Worm (Caenorhabditis elegans): ENCODE data around the gene fic-1.
A peak's percentile ranks its signal among the peaks of the same experiment; 100 is the strongest.

The fic-1 gene

ce11 chrIV:10957583-10958229 lies 20.5 kb downstream of the fic-1 start, which contains the start of gene Y69E1A.5:
Gene Y69E1A.5 (minus strand): TSS chrIV:10957655.
- no peak for TF ChIP-seq ceh-43 (GFP tag; optimal IDR thresholded peaks at IDR 0.05)
- no peak for TF ChIP-seq M03D4.4 (tag; optimal IDR thresholded peaks at IDR 0.05)
- no peak for TF ChIP-seq ztf-11 (tag; optimal IDR thresholded peaks at IDR 0.05)
- no peak for TF ChIP-seq flh-1 (GFP tag; optimal IDR thresholded peaks at IDR 0.05)
- no peak for TF ChIP-seq sptf-1 (tag; optimal IDR thresholded peaks at IDR 0.05)
- TF ChIP-seq hlh-1 (tag; optimal IDR thresholded peaks at IDR 0.05), result peak; percentile 82
- no peak for TF ChIP-seq lin-32 (GFP tag; optimal IDR thresholded peaks at IDR 0.05)
- no peak for TF ChIP-seq elt-3 (tag; optimal IDR thresholded peaks at IDR 0.05)
- TF ChIP-seq unc-62 (GFP tag; optimal IDR thresholded peaks at IDR 0.05), result peak; percentile 40
- no peak for TF ChIP-seq ham-2 (GFP tag; optimal IDR thresholded peaks at IDR 0.05)
- no peak for TF ChIP-seq nhr-12 (tag; optimal IDR thresholded peaks at IDR 0.05)
- no peak for TF ChIP-seq ces-1 (GFP tag; optimal IDR thresholded peaks at IDR 0.05)
- no peak for TF ChIP-seq zip-8 (tag; optimal IDR thresholded peaks at IDR 0.05)
- TF ChIP-seq mab-5 (tag; optimal IDR thresholded peaks at IDR 0.05), result peak; percentile 31
- TF ChIP-seq tbx-8 (GFP tag; optimal IDR thresholded peaks at IDR 0.05), result no peak
- TF ChIP-seq mls-2 (tag; optimal IDR thresholded peaks at IDR 0.05), result no peak
- TF ChIP-seq lin-13 (tag; optimal IDR thresholded peaks at IDR 0.05), result no peak
- TF ChIP-seq nhr-237 (tag; optimal IDR thresholded peaks at IDR 0.05), result no peak

- peak; percentile 82 for TF ChIP-seq hlh-1 (tag; optimal IDR thresholded peaks at IDR 0.05)
- peak; percentile 21 for TF ChIP-seq unc-120 (tag; optimal IDR thresholded peaks at IDR 0.05; ENCODE audit: poor library complexity, severe bottlenecking)
- no peak for TF ChIP-seq lin-13 (tag; optimal IDR thresholded peaks at IDR 0.05)
These were observed 21.0 kb downstream of the fic-1 start, which contains the start of gene sri-19 for ce11 chrIV:10958230-10958588. Gene sri-19 (plus strand): TSS chrIV:10958372.

- no peak for TF ChIP-seq lin-13 (tag; optimal IDR thresholded peaks at IDR 0.05)
- TF ChIP-seq zip-8 (tag; optimal IDR thresholded peaks at IDR 0.05), result no peak
- TF ChIP-seq sptf-1 (tag; optimal IDR thresholded peaks at IDR 0.05), result no peak
- no peak for TF ChIP-seq lsy-2 (tag; optimal IDR thresholded peaks at IDR 0.05)
- TF ChIP-seq ces-1 (GFP tag; optimal IDR thresholded peaks at IDR 0.05), result no peak
- no peak for TF ChIP-seq snpc-4 (tag; optimal IDR thresholded peaks at IDR 0.05)
- no peak for TF ChIP-seq hlh-1 (tag; optimal IDR thresholded peaks at IDR 0.05)
- TF ChIP-seq elt-1 (tag; optimal IDR thresholded peaks at IDR 0.05; ENCODE audit: borderline replicate concordance, insufficient read depth), result no peak
- no peak for TF ChIP-seq tbx-8 (GFP tag; optimal IDR thresholded peaks at IDR 0.05)
- TF ChIP-seq cnd-1 (tag; optimal IDR thresholded peaks at IDR 0.05), result no peak
- TF ChIP-seq unc-120 (tag; optimal IDR thresholded peaks at IDR 0.05; ENCODE audit: poor library complexity, severe bottlenecking), result no peak
- TF ChIP-seq mep-1 (tag; optimal IDR thresholded peaks at IDR 0.05), result no peak
- TF ChIP-seq nhr-28 (tag; optimal IDR thresholded peaks at IDR 0.05), result no peak
- no peak for TF ChIP-seq ceh-43 (GFP tag; optimal IDR thresholded peaks at IDR 0.05)
- no peak for TF ChIP-seq nhr-237 (tag; optimal IDR thresholded peaks at IDR 0.05)
- no peak for TF ChIP-seq ceh-39 (tag; optimal IDR thresholded peaks at IDR 0.05)
- TF ChIP-seq flh-1 (GFP tag; optimal IDR thresholded peaks at IDR 0.05), result no peak
- no peak for TF ChIP-seq lin-32 (GFP tag; optimal IDR thresholded peaks at IDR 0.05)
- TF ChIP-seq M03D4.4 (tag; optimal IDR thresholded peaks at IDR 0.05), result no peak
These were observed 27.4 kb downstream of the fic-1 start for ce11 chrIV:10964688-10965087.

ce11 chrIV:10966359-10966758 lies 29.1 kb downstream of the fic-1 start, which contains the start of the genes aqp-3 and Y69E1A.8:
Gene aqp-3 (minus strand): TSS chrIV:10966459.
Gene Y69E1A.8 (plus strand): TSS chrIV:10966604.
- TF ChIP-seq mab-5 (tag; optimal IDR thresholded peaks at IDR 0.05) (no peak), unc-39 (tag; optimal IDR thresholded peaks at IDR 0.05) (no peak), ztf-11 (tag; optimal IDR thresholded peaks at IDR 0.05) (no peak), lsy-2 (tag; optimal IDR thresholded peaks at IDR 0.05) (no peak), elt-3 (tag; optimal IDR thresholded peaks at IDR 0.05) (no peak), bed-3 (GFP tag; optimal IDR thresholded peaks at IDR 0.05) (no peak), lin-13 (tag; optimal IDR thresholded peaks at IDR 0.05) (no peak), sptf-1 (tag; optimal IDR thresholded peaks at IDR 0.05) (no peak), tbx-8 (GFP tag; optimal IDR thresholded peaks at IDR 0.05) (no peak), snpc-4 (tag; optimal IDR thresholded peaks at IDR 0.05) (no peak), cnd-1 (tag; optimal IDR thresholded peaks at IDR 0.05) (no peak), flh-1 (GFP tag; optimal IDR thresholded peaks at IDR 0.05) (no peak), nhr-28 (tag; optimal IDR thresholded peaks at IDR 0.05) (no peak), pha-4 (tag; optimal IDR thresholded peaks at IDR 0.05) (no peak), ceh-83 (GFP tag; optimal IDR thresholded peaks at IDR 0.05) (no peak), blmp-1 (tag; optimal IDR thresholded peaks at IDR 0.05) (no peak), sem-2 (GFP tag; optimal IDR thresholded peaks at IDR 0.05) (no peak)
